Fruit fly (Drosophila melanogaster) whole organism, embryonic: ENCODE measurements around the gene Ndae1.

Experiments used
- Bdp1 ChIP-seq: fragments of 200-800 bp; sonication (Bioruptor generic); optimal IDR thresholded peaks from 3 replicates; lab custom pipeline; 2016; ENCODE audit warnings: missing biosample characterization, missing genetic modification characterization
- C15 ChIP-seq: fragments of 200-800 bp; sonication (Bioruptor generic); IDR thresholded peaks from 3 replicates; pipeline ENCODE4 v1.3.6; 2022; ENCODE audit warnings: missing biosample characterization, missing genetic modification characterization
- CG10321 ChIP-seq: fragments of 200-800 bp; sonication (Bioruptor generic); IDR thresholded peaks from 2 replicates; pipeline ENCODE4 v1.3.6; 2022; ENCODE audit warnings: missing biosample characterization, missing genetic modification characterization
- CG11456 ChIP-seq: fragments of 200-800 bp; sonication (Bioruptor generic); IDR thresholded peaks from 3 replicates; pipeline ENCODE4 v1.3.6; 2022; ENCODE audit warnings: missing biosample characterization, missing genetic modification characterization
- CG13123 ChIP-seq: fragments of 200-800 bp; sonication (Bioruptor generic); optimal IDR thresholded peaks from 2 replicates; lab custom pipeline; 2016; ENCODE audit warnings: missing biosample characterization, missing genetic modification characterization
- CG14050 ChIP-seq: fragments of 200-800 bp; sonication (Bioruptor generic); IDR thresholded peaks from 3 replicates; pipeline ENCODE4 v1.3.6; 2022; ENCODE audit warnings: missing biosample characterization, missing genetic modification characterization
- CG14441 ChIP-seq: fragments of 200-800 bp; sonication (Bioruptor generic); IDR thresholded peaks from 2 replicates; pipeline ENCODE4 v1.3.6; 2022; ENCODE audit warnings: missing biosample characterization, missing genetic modification characterization
- CG14710 ChIP-seq: fragments of 200-800 bp; sonication (Bioruptor generic); optimal IDR thresholded peaks from 3 replicates; lab custom pipeline; 2019; ENCODE audit warnings: missing biosample characterization, mild to moderate bottlenecking, missing genetic modification characterization, moderate library complexity
- CG16779 ChIP-seq: fragments of 200-800 bp; sonication (Bioruptor generic); IDR thresholded peaks from 2 replicates; pipeline ENCODE4 v1.3.6; 2022; ENCODE audit warnings: missing biosample characterization, missing genetic modification characterization
- CG30403 ChIP-seq: fragments of 200-800 bp; sonication (Bioruptor generic); optimal IDR thresholded peaks from 3 replicates; lab custom pipeline; 2016; ENCODE audit warnings: missing biosample characterization, missing genetic modification characterization
- CG3407 ChIP-seq: fragments of 200-800 bp; sonication (Bioruptor generic); optimal IDR thresholded peaks from 2 replicates; lab custom pipeline; 2018; ENCODE audit warnings: missing biosample characterization, mild to moderate bottlenecking, missing genetic modification characterization
- CG4854 ChIP-seq: fragments of 200-800 bp; sonication (Bioruptor generic); optimal IDR thresholded peaks from 2 replicates; lab custom pipeline; 2016; ENCODE audit warnings: missing biosample characterization, missing genetic modification characterization, inconsistent platforms
- CG6854 ChIP-seq: fragments of 200-800 bp; sonication (Bioruptor generic); optimal IDR thresholded peaks from 3 replicates; lab custom pipeline; 2017; ENCODE audit warnings: missing biosample characterization, mild to moderate bottlenecking, missing genetic modification characterization
- CG7839 ChIP-seq: fragments of 200-800 bp; sonication (Bioruptor generic); optimal IDR thresholded peaks from 3 replicates; lab custom pipeline; 2018; ENCODE audit warnings: missing biosample characterization, mild to moderate bottlenecking, missing genetic modification characterization, moderate library complexity
- CG7987 ChIP-seq: fragments of 200-800 bp; sonication (Bioruptor generic); optimal IDR thresholded peaks from 2 replicates; lab custom pipeline; 2018; ENCODE audit warnings: missing biosample characterization, mild to moderate bottlenecking, missing genetic modification characterization, moderate library complexity
- CG8290 ChIP-seq, 3 experiments: fragments of 200-800 bp; sonication (Bioruptor generic); optimal IDR thresholded peaks; 2 replicates each; lab custom pipeline; 2016 to 2019; ENCODE audit warnings: missing biosample characterization in 3 of 3, missing genetic modification characterization in 3 of 3, mild to moderate bottlenecking in 2 of 3, moderate library complexity in 1 of 3
- CG9215 ChIP-seq: fragments of 200-800 bp; sonication (Bioruptor generic); IDR thresholded peaks from 2 replicates; pipeline ENCODE4 v1.3.6; 2022; ENCODE audit warnings: missing biosample characterization, missing genetic modification characterization
- CG9727 ChIP-seq: fragments of 200-800 bp; sonication (Bioruptor generic); optimal IDR thresholded peaks from 3 replicates; lab custom pipeline; 2017; ENCODE audit warnings: missing biosample characterization, mild to moderate bottlenecking, missing genetic modification characterization
- CHES-1-like ChIP-seq: fragments of 200-800 bp; sonication (Bioruptor generic); optimal IDR thresholded peaks from 2 replicates; lab custom pipeline; 2016; ENCODE audit warnings: missing biosample characterization, missing genetic modification characterization
- Dip3 ChIP-seq: fragments of 200-800 bp; sonication (Bioruptor generic); optimal IDR thresholded peaks from 3 replicates; lab custom pipeline; 2016; ENCODE audit warnings: missing biosample characterization, missing genetic modification characterization
- Eip74EF ChIP-seq, 2 experiments: fragments of 200-800 bp in 1 of 2; fragments of >200 bp in 1 of 2; sonication (Bioruptor generic) in 1 of 2; optimal IDR thresholded peaks; 2 replicates each; lab custom pipeline; 2017 to 2019; ENCODE audit warnings: missing biosample characterization in 2 of 2, missing genetic modification characterization in 2 of 2, mild to moderate bottlenecking in 1 of 2, moderate library complexity in 1 of 2
- HHEX ChIP-seq: fragments of 200-800 bp; sonication (Bioruptor generic); optimal IDR thresholded peaks from 3 replicates; lab custom pipeline; 2017; ENCODE audit warnings: missing biosample characterization, mild to moderate bottlenecking, missing genetic modification characterization, missing genetic modification reagents
- HmgZ ChIP-seq: fragments of 200-800 bp; sonication (Bioruptor generic); optimal IDR thresholded peaks from 2 replicates; lab custom pipeline; 2018; ENCODE audit warnings: missing biosample characterization, mild to moderate bottlenecking, missing genetic modification characterization
- Hmr ChIP-seq: fragments of 200-800 bp; sonication (Bioruptor generic); optimal IDR thresholded peaks from 3 replicates; lab custom pipeline; 2017; ENCODE audit warnings: mild to moderate bottlenecking, missing biosample characterization, missing genetic modification reagents, missing genetic modification characterization
- Lhr ChIP-seq: fragments of 200-800 bp; sonication (Bioruptor generic); optimal IDR thresholded peaks from 3 replicates; lab custom pipeline; 2017; ENCODE audit warnings: mild to moderate bottlenecking, missing biosample characterization, missing genetic modification reagents, missing genetic modification characterization
- Mad ChIP-seq: fragments of 200-800 bp; sonication (Bioruptor generic); optimal IDR thresholded peaks from 2 replicates; lab custom pipeline; 2016; ENCODE audit warnings: missing biosample characterization, missing genetic modification characterization
- Mrtf ChIP-seq: fragments of 200-800 bp; sonication (Bioruptor generic); IDR thresholded peaks from 3 replicates; pipeline ENCODE4 v1.3.6; 2022; ENCODE audit warnings: missing biosample characterization, missing genetic modification characterization
- Oaz ChIP-seq: fragments of 200-800 bp; sonication (Bioruptor generic); IDR thresholded peaks from 2 replicates; pipeline ENCODE4 v1.3.6; 2022; ENCODE audit warnings: missing biosample characterization, missing genetic modification characterization
- Usf ChIP-seq: fragments of 200-800 bp; sonication (Bioruptor generic); optimal IDR thresholded peaks from 2 replicates; lab custom pipeline; 2017; ENCODE audit warnings: missing genotype, missing biosample characterization, missing genetic modification characterization
- Xbp1 ChIP-seq: fragments of 200-800 bp; sonication (Bioruptor generic); optimal IDR thresholded peaks from 3 replicates; lab custom pipeline; 2016; ENCODE audit warnings: missing biosample characterization, mild to moderate bottlenecking, missing genetic modification characterization
- abd-A ChIP-seq: fragments of 200-800 bp; sonication (Bioruptor generic); optimal IDR thresholded peaks from 3 replicates; lab custom pipeline; 2019; ENCODE audit warnings: missing biosample characterization, mild to moderate bottlenecking, missing genetic modification characterization, moderate library complexity
- ara ChIP-seq: fragments of 200-800 bp; sonication (Bioruptor generic); IDR thresholded peaks from 2 replicates; pipeline ENCODE4 v1.3.6; 2022; ENCODE audit warnings: missing biosample characterization, missing genetic modification characterization
- bcd ChIP-seq: fragments of 200-800 bp; sonication (Bioruptor generic); optimal IDR thresholded peaks from 2 replicates; lab custom pipeline; 2017; ENCODE audit warnings: missing biosample characterization, mild to moderate bottlenecking, missing genetic modification characterization
- bigmax ChIP-seq: fragments of 200-800 bp; sonication (Bioruptor generic); optimal IDR thresholded peaks from 2 replicates; lab custom pipeline; 2018; ENCODE audit warnings: missing biosample characterization, mild to moderate bottlenecking, missing genetic modification characterization
- cad ChIP-seq: fragments of >200 bp; optimal IDR thresholded peaks from 2 replicates; lab custom pipeline; 2017; ENCODE audit warnings: missing biosample characterization, missing genetic modification characterization
- cg ChIP-seq: fragments of 200-800 bp; sonication (Bioruptor generic); optimal IDR thresholded peaks from 3 replicates; lab custom pipeline; 2019; ENCODE audit warnings: missing biosample characterization, mild to moderate bottlenecking, missing genetic modification characterization, moderate library complexity
- dmrt11E ChIP-seq: fragments of 200-800 bp; sonication (Bioruptor generic); optimal IDR thresholded peaks from 3 replicates; lab custom pipeline; 2018; ENCODE audit warnings: missing biosample characterization, mild to moderate bottlenecking, missing genetic modification characterization, moderate library complexity
- gro ChIP-seq: fragments of 200-800 bp; sonication (Bioruptor generic); optimal IDR thresholded peaks from 2 replicates; lab custom pipeline; 2016; ENCODE audit warnings: missing biosample characterization, missing genetic modification characterization
- gt ChIP-seq: fragments of 200-800 bp; sonication (Bioruptor generic); IDR thresholded peaks from 2 replicates; pipeline ENCODE4 v1.3.6; 2022; ENCODE audit warnings: missing biosample characterization, missing genetic modification characterization
- ind ChIP-seq: fragments of 200-800 bp; sonication (Bioruptor generic); optimal IDR thresholded peaks from 3 replicates; lab custom pipeline; 2016; ENCODE audit warnings: missing biosample characterization, missing genetic modification characterization
- phol ChIP-seq: fragments of 200-800 bp; sonication (Bioruptor generic); optimal IDR thresholded peaks from 3 replicates; lab custom pipeline; 2018; ENCODE audit warnings: missing biosample characterization, mild to moderate bottlenecking, missing genetic modification characterization, moderate library complexity
- prd ChIP-seq, 3 experiments: fragments of >200 bp in 2 of 3; fragments of 200-800 bp in 1 of 3; sonication (Bioruptor generic) in 1 of 3; optimal IDR thresholded peaks in 2 of 3; IDR thresholded peaks in 1 of 3; 2 replicates in 2 of 3; 3 replicates in 1 of 3; pipeline versions ENCODE4 v1.3.6 to Lab custom; 2017 to 2022; ENCODE audit warnings: missing biosample characterization in 1 of 3, missing genetic modification characterization in 1 of 3
- pum ChIP-seq: fragments of 200-800 bp; sonication (Bioruptor generic); optimal IDR thresholded peaks from 2 replicates; lab custom pipeline; 2016; ENCODE audit warnings: missing biosample characterization, missing genetic modification characterization
- pzg ChIP-seq: fragments of 200-800 bp; sonication (Bioruptor generic); optimal IDR thresholded peaks from 3 replicates; lab custom pipeline; 2018; ENCODE audit warnings: missing biosample characterization, mild to moderate bottlenecking, missing genetic modification characterization, moderate library complexity
- row ChIP-seq: fragments of 200-800 bp; sonication (Bioruptor generic); IDR thresholded peaks from 3 replicates; pipeline ENCODE4 v1.3.6; 2022; ENCODE audit warnings: missing biosample characterization, missing genetic modification characterization
- sens ChIP-seq: fragments of 200-800 bp; sonication (Bioruptor generic); peaks from one replicate; lab custom pipeline; 2016; ENCODE audit warnings: missing biosample characterization, missing genetic modification characterization
- slbo ChIP-seq: fragments of 200-800 bp; sonication (Bioruptor generic); IDR thresholded peaks from 2 replicates; pipeline ENCODE4 v1.3.6; 2022; ENCODE audit warnings: missing biosample characterization, missing genetic modification characterization
- slp2 ChIP-seq: fragments of 200-800 bp; sonication (Bioruptor generic); optimal IDR thresholded peaks from 2 replicates; lab custom pipeline; 2016; ENCODE audit warnings: missing biosample characterization, missing genetic modification characterization
- tin ChIP-seq: fragments of 200-800 bp; sonication (Bioruptor generic); optimal IDR thresholded peaks from 3 replicates; lab custom pipeline; 2016; ENCODE audit warnings: missing biosample characterization, missing genetic modification characterization
- zf30C ChIP-seq: fragments of 200-800 bp; sonication (Bioruptor generic); optimal IDR thresholded peaks from 3 replicates; lab custom pipeline; 2018; ENCODE audit warnings: missing biosample characterization, mild to moderate bottlenecking, missing genetic modification characterization

Gene Ndae1

DNA sequence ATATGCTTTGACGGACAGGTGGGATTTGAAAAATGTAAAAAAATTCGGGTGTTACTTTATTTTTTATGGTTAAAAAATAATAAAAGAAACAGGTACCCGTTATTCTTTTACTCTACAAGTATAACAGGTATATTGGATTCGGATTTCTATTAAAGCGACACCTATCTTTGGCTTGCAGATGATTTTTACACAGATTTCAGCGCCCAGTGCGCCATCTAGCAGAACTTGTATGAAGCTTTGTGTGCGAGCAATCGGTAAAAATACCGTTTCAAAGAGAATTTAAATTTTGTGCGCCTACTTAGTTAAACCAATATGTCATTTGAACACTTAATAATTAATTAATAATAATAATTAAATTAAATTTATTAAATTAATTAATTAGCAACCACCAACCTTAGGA is 9.0 kb upstream of the Ndae1 start (continued):
- no peak for TF ChIP-seq zf30C (GFP tag; lab: Kevin White, UChicago)
- no peak for TF ChIP-seq CG10321 (GFP tag; lab: Robert Waterston, UW)
- TF ChIP-seq HHEX: peak; percentile 34
- peak; percentile 5 for TF ChIP-seq pzg
- no peak for TF ChIP-seq C15 (GFP tag; lab: Robert Waterston, UW)
- TF ChIP-seq gro: peak; percentile 11
- TF ChIP-seq Lhr (GFP tag; lab: Kevin White, UChicago): peak; percentile 61
- peak; percentile 38 for TF ChIP-seq CG14710 (tag; lab: Kevin White, UChicago)
- no peak for TF ChIP-seq prd (optimal IDR thresholded peaks at IDR 0.05; lab: Kevin White, UChicago)
- peak; percentile 34; the same call in 2 of the 3 replicates for TF ChIP-seq prd (GFP tag; IDR thresholded peaks at IDR 0.05; lab: Robert Waterston, UW)
- TF ChIP-seq CG4854 (GFP tag; lab: Kevin White, UChicago): peak; percentile 34
- peak; percentile 88 for TF ChIP-seq CG11456 (GFP tag; lab: Robert Waterston, UW)
- TF ChIP-seq HmgZ (tag; lab: Kevin White, UChicago): peak; percentile 67
- peak; percentile 82 for TF ChIP-seq Xbp1 (GFP tag; lab: Kevin White, UChicago)
- TF ChIP-seq abd-A (tag; lab: Kevin White, UChicago): no peak
- peak; percentile 67 for TF ChIP-seq CG7839 (tag; lab: Kevin White, UChicago)
- TF ChIP-seq Eip74EF (GFP tag; optimal IDR thresholded peaks at IDR 0.05; lab: Kevin White, UChicago): no peak
- TF ChIP-seq CG7987 (GFP tag; lab: Kevin White, UChicago): peak; percentile 54
- no peak for TF ChIP-seq CG9727 (GFP tag; lab: Kevin White, UChicago)
- peak; percentile 8; the same call in 1 of the 2 replicates for TF ChIP-seq CG16779 (GFP tag; lab: Robert Waterston, UW)
- peak; percentile 86 for TF ChIP-seq sens (GFP tag; lab: Kevin White, UChicago)
- TF ChIP-seq Bdp1: peak; percentile 11
- peak; percentile 66 for TF ChIP-seq CG14441 (GFP tag; lab: Robert Waterston, UW)
- TF ChIP-seq CG8290 (GFP tag; optimal IDR thresholded peaks at IDR 0.05; lab: Kevin White, UChicago): peak; percentile 47
- peak in 1 of 2 experiments; percentile 76 for TF ChIP-seq CG8290 (tag; optimal IDR thresholded peaks at IDR 0.05; lab: Kevin White, UChicago)
- peak; percentile 17 for TF ChIP-seq CG13123
- TF ChIP-seq cad: no peak
- peak; percentile 55; the same call in 2 of the 3 replicates for TF ChIP-seq Mrtf (GFP tag; lab: Robert Waterston, UW)
- TF ChIP-seq phol (tag; lab: Kevin White, UChicago): peak; percentile 46
- TF ChIP-seq slp2: peak; percentile 16
- peak; percentile 53 for TF ChIP-seq pum
- peak; percentile 79 for TF ChIP-seq slbo (GFP tag; lab: Robert Waterston, UW)
- TF ChIP-seq tin: peak; percentile 71
- TF ChIP-seq CG30403 (GFP tag; lab: Kevin White, UChicago): peak; percentile 59
- TF ChIP-seq bigmax (GFP tag; lab: Kevin White, UChicago): no peak
- TF ChIP-seq Usf: no peak
- TF ChIP-seq ind (GFP tag; lab: Kevin White, UChicago): peak; percentile 31
- TF ChIP-seq CG9215 (GFP tag; lab: Robert Waterston, UW): peak; percentile 39; the same call in 1 of the 2 replicates
- peak; percentile 10; the same call in 1 of the 3 replicates for TF ChIP-seq CG14050 (GFP tag; lab: Robert Waterston, UW)
- TF ChIP-seq CG6854 (GFP tag; lab: Kevin White, UChicago): no peak
- TF ChIP-seq gt (GFP tag; lab: Robert Waterston, UW): peak; percentile 30; the same call in 1 of the 2 replicates
- no peak for TF ChIP-seq cg (GFP tag; lab: Kevin White, UChicago)
- peak; percentile 35 for TF ChIP-seq ara (GFP tag; lab: Robert Waterston, UW)
- peak; percentile 51 for TF ChIP-seq bcd (GFP tag; lab: Kevin White, UChicago)
- TF ChIP-seq CHES-1-like (GFP tag; lab: Kevin White, UChicago): peak; percentile 7
- peak; percentile 11; the same call in 1 of the 2 replicates for TF ChIP-seq Oaz (GFP tag; lab: Robert Waterston, UW)
- TF ChIP-seq row (GFP tag; lab: Robert Waterston, UW): 0 out of 3 replicates have a peak, but pooled peaks have one; percentile 18
- peak; percentile 28 for TF ChIP-seq CG3407 (GFP tag; lab: Kevin White, UChicago)
- TF ChIP-seq dmrt11E: peak; percentile 38
- peak; percentile 1 for TF ChIP-seq Dip3 (GFP tag; lab: Kevin White, UChicago)
- TF ChIP-seq Hmr: peak; percentile 49
- TF ChIP-seq Mad (GFP tag; lab: Kevin White, UChicago): peak; percentile 17
